Fruit fly (Drosophila melanogaster) whole organism, embryonic: ENCODE measurements around the gene SPH93.

Experiments
- Ada2b ChIP-seq: fragments of 200-800 bp; sonication (Bioruptor generic); IDR thresholded peaks from 2 replicates; pipeline ENCODE4 v1.3.6; 2022; ENCODE audit warnings: missing biosample characterization, missing genetic modification characterization
- Aef1 ChIP-seq: fragments of 200-800 bp; sonication (Bioruptor generic); IDR thresholded peaks from 3 replicates; pipeline ENCODE4 v1.3.6; 2022; ENCODE audit warnings: missing biosample characterization, missing genetic modification characterization
- CG11398 ChIP-seq: fragments of 200-800 bp; sonication (Bioruptor generic); optimal IDR thresholded peaks from 2 replicates; lab custom pipeline; 2016; ENCODE audit warnings: missing biosample characterization, missing genetic modification characterization
- CG12744 ChIP-seq: fragments of 200-800 bp; sonication (Bioruptor generic); optimal IDR thresholded peaks from 2 replicates; lab custom pipeline; 2016; ENCODE audit warnings: missing biosample characterization, missing genetic modification characterization
- CG13123 ChIP-seq: fragments of 200-800 bp; sonication (Bioruptor generic); optimal IDR thresholded peaks from 2 replicates; lab custom pipeline; 2016; ENCODE audit warnings: missing biosample characterization, missing genetic modification characterization
- CG13424 ChIP-seq: fragments of 200-800 bp; sonication (Bioruptor generic); optimal IDR thresholded peaks from 2 replicates; lab custom pipeline; 2019; ENCODE audit warnings: missing biosample characterization, mild to moderate bottlenecking, missing genetic modification characterization, moderate library complexity
- CG14965 ChIP-seq: fragments of 200-800 bp; sonication (Bioruptor generic); optimal IDR thresholded peaks from 2 replicates; lab custom pipeline; 2016; ENCODE audit warnings: missing biosample characterization, missing genetic modification characterization, borderline replicate concordance
- CG15073 ChIP-seq: fragments of 200-800 bp; sonication (Bioruptor generic); optimal IDR thresholded peaks from 2 replicates; lab custom pipeline; 2016; ENCODE audit warnings: missing biosample characterization, missing genetic modification characterization
- CG15269 ChIP-seq: fragments of 200-800 bp; sonication (Bioruptor generic); optimal IDR thresholded peaks from 2 replicates; lab custom pipeline; 2018; ENCODE audit warnings: missing biosample characterization, mild to moderate bottlenecking, missing genetic modification characterization, moderate library complexity
- CG1647 ChIP-seq: fragments of 200-800 bp; sonication (Bioruptor generic); optimal IDR thresholded peaks from 3 replicates; lab custom pipeline; 2016; ENCODE audit warnings: missing biosample characterization, missing genetic modification characterization
- CG16815 ChIP-seq: fragments of 200-800 bp; sonication (Bioruptor generic); optimal IDR thresholded peaks from 3 replicates; lab custom pipeline; 2017; ENCODE audit warnings: missing biosample characterization, mild to moderate bottlenecking, missing genetic modification characterization
- CG17361 ChIP-seq: fragments of 200-800 bp; sonication (Bioruptor generic); IDR thresholded peaks from 3 replicates; pipeline ENCODE4 v1.3.6; 2022; ENCODE audit warnings: missing biosample characterization, missing genetic modification characterization
- CG30403 ChIP-seq: fragments of 200-800 bp; sonication (Bioruptor generic); optimal IDR thresholded peaks from 3 replicates; lab custom pipeline; 2016; ENCODE audit warnings: missing biosample characterization, missing genetic modification characterization
- CG31388 ChIP-seq: fragments of 200-800 bp; sonication (Bioruptor generic); optimal IDR thresholded peaks from 2 replicates; lab custom pipeline; 2016; ENCODE audit warnings: missing biosample characterization, missing genetic modification characterization
- CG3995 ChIP-seq: fragments of 200-800 bp; sonication (Bioruptor generic); optimal IDR thresholded peaks from 3 replicates; lab custom pipeline; 2016; ENCODE audit warnings: missing biosample characterization, missing genetic modification characterization
- CG4282 ChIP-seq: fragments of 200-800 bp; sonication (Bioruptor generic); optimal IDR thresholded peaks from 2 replicates; lab custom pipeline; 2016; ENCODE audit warnings: missing biosample characterization, missing genetic modification characterization
- CG4730 ChIP-seq: fragments of 200-800 bp; sonication (Bioruptor generic); IDR thresholded peaks from 2 replicates; pipeline ENCODE4 v1.3.6; 2022; ENCODE audit warnings: missing biosample characterization, missing genetic modification characterization
- CG4820 ChIP-seq: fragments of 200-800 bp; sonication (Bioruptor generic); optimal IDR thresholded peaks from 3 replicates; lab custom pipeline; 2016; ENCODE audit warnings: missing biosample characterization, missing genetic modification characterization
- Chrac-16 ChIP-seq: fragments of 200-800 bp; sonication (Bioruptor generic); optimal IDR thresholded peaks from 3 replicates; lab custom pipeline; 2016; ENCODE audit warnings: missing biosample characterization, missing genetic modification characterization
- Dfd ChIP-seq, 2 experiments: fragments of >200 bp; optimal IDR thresholded peaks; 2 replicates each; lab custom pipeline; 2017; ENCODE audit warnings: missing biosample characterization in 2 of 2, missing genetic modification characterization in 2 of 2
- Elba2 ChIP-seq: fragments of 200-800 bp; sonication (Bioruptor generic); optimal IDR thresholded peaks from 3 replicates; lab custom pipeline; 2016; ENCODE audit warnings: missing biosample characterization, missing genetic modification characterization
- H2.0 ChIP-seq: fragments of 200-800 bp; sonication (Bioruptor generic); IDR thresholded peaks from 2 replicates; pipeline ENCODE4 v1.3.6; 2022; ENCODE audit warnings: missing biosample characterization, missing genetic modification characterization
- Max ChIP-seq: fragments of 200-800 bp; sonication (Bioruptor generic); optimal IDR thresholded peaks from 2 replicates; lab custom pipeline; 2016; ENCODE audit warnings: missing biosample characterization, mild to moderate bottlenecking, missing genetic modification characterization
- NC2β ChIP-seq: fragments of 200-800 bp; sonication (Bioruptor generic); optimal IDR thresholded peaks from 2 replicates; lab custom pipeline; 2016; ENCODE audit warnings: missing biosample characterization, missing genetic modification characterization
- NK7.1 ChIP-seq: fragments of 200-800 bp; sonication (Bioruptor generic); optimal IDR thresholded peaks from 3 replicates; lab custom pipeline; 2016; ENCODE audit warnings: missing biosample characterization, missing genetic modification characterization
- Oli ChIP-seq: fragments of 200-800 bp; sonication (Bioruptor generic); optimal IDR thresholded peaks from 2 replicates; lab custom pipeline; 2018; ENCODE audit warnings: missing biosample characterization, mild to moderate bottlenecking, missing genetic modification characterization, moderate library complexity
- Pdp1 ChIP-seq, 2 experiments: fragments of 200-800 bp; sonication (Bioruptor generic); optimal IDR thresholded peaks; 3 replicates each; lab custom pipeline; 2016; ENCODE audit warnings: missing biosample characterization in 2 of 2, missing genetic modification characterization in 2 of 2, mild to moderate bottlenecking in 1 of 2, moderate library complexity in 1 of 2
- Scr ChIP-seq: fragments of 200-800 bp; sonication (Bioruptor generic); IDR thresholded peaks from 2 replicates; pipeline ENCODE4 v1.3.6; 2022; ENCODE audit warnings: missing biosample characterization, missing genetic modification characterization; ENCODE audit not compliant: partially characterized antibody
- Spps ChIP-seq: fragments of 200-800 bp; sonication (Bioruptor generic); optimal IDR thresholded peaks from 2 replicates; lab custom pipeline; 2018; ENCODE audit warnings: missing biosample characterization, mild to moderate bottlenecking, missing genetic modification characterization
- Tbp ChIP-seq: fragments of >200 bp; optimal IDR thresholded peaks from 2 replicates; lab custom pipeline; 2018; ENCODE audit warnings: missing biosample characterization, missing genetic modification characterization
- Trl ChIP-seq, 3 experiments: fragments of >200 bp in 2 of 3; fragments of 200-800 bp in 1 of 3; sonication (Bioruptor generic) in 1 of 3; optimal IDR thresholded peaks; 2 replicates in 1 of 3; 3 replicates in 2 of 3; lab custom pipeline; 2016 to 2017; ENCODE audit warnings: missing biosample characterization in 1 of 3, missing genetic modification characterization in 1 of 3
- abd-A ChIP-seq: fragments of 200-800 bp; sonication (Bioruptor generic); optimal IDR thresholded peaks from 3 replicates; lab custom pipeline; 2019; ENCODE audit warnings: missing biosample characterization, mild to moderate bottlenecking, missing genetic modification characterization, moderate library complexity
- ac ChIP-seq: fragments of 200-800 bp; sonication (Bioruptor generic); optimal IDR thresholded peaks from 3 replicates; lab custom pipeline; 2017; ENCODE audit warnings: missing biosample characterization, mild to moderate bottlenecking, missing genetic modification characterization
- caup ChIP-seq: fragments of 200-800 bp; sonication (Bioruptor generic); optimal IDR thresholded peaks from 3 replicates; lab custom pipeline; 2017; ENCODE audit warnings: missing biosample characterization, mild to moderate bottlenecking, missing genetic modification characterization, moderate library complexity; ENCODE audit not compliant: severe bottlenecking
- chm ChIP-seq: fragments of 200-800 bp; sonication (Bioruptor generic); IDR thresholded peaks from 2 replicates; pipeline ENCODE4 v1.3.6; 2022; ENCODE audit warnings: missing biosample characterization, missing genetic modification characterization
- ewg ChIP-seq: fragments of 200-800 bp; sonication (Bioruptor generic); optimal IDR thresholded peaks from 3 replicates; lab custom pipeline; 2017; ENCODE audit warnings: mild to moderate bottlenecking, missing biosample characterization, missing genetic modification reagents, missing genetic modification characterization
- fd64A ChIP-seq: fragments of 200-800 bp; sonication (Bioruptor generic); optimal IDR thresholded peaks from 3 replicates; lab custom pipeline; 2018; ENCODE audit warnings: missing biosample characterization, mild to moderate bottlenecking, missing genetic modification characterization
- fd96Cb ChIP-seq: fragments of 200-800 bp; sonication (Bioruptor generic); optimal IDR thresholded peaks from 2 replicates; lab custom pipeline; 2018; ENCODE audit warnings: missing biosample characterization, mild to moderate bottlenecking, missing genetic modification characterization, moderate library complexity
- fru ChIP-seq: fragments of >200 bp; optimal IDR thresholded peaks from 2 replicates; lab custom pipeline; 2017
- gfzf ChIP-seq: fragments of 200-800 bp; sonication (Bioruptor generic); optimal IDR thresholded peaks from 2 replicates; lab custom pipeline; 2016; ENCODE audit warnings: missing biosample characterization, mild to moderate bottlenecking, missing genetic modification characterization, moderate library complexity
- h ChIP-seq: fragments of >200 bp; optimal IDR thresholded peaks from 2 replicates; lab custom pipeline; 2017
- knrl ChIP-seq: fragments of 200-800 bp; sonication (Bioruptor generic); IDR thresholded peaks from 3 replicates; pipeline ENCODE4 v1.3.6; 2022; ENCODE audit warnings: missing biosample characterization, missing genetic modification characterization; ENCODE audit not compliant: partially characterized antibody
- nerfin-1 ChIP-seq: fragments of 200-800 bp; sonication (Bioruptor generic); optimal IDR thresholded peaks from 3 replicates; lab custom pipeline; 2019; ENCODE audit warnings: missing biosample characterization, mild to moderate bottlenecking, missing genetic modification characterization, moderate library complexity
- pros ChIP-seq: fragments of 200-800 bp; sonication (Bioruptor generic); optimal IDR thresholded peaks from 3 replicates; lab custom pipeline; 2019; ENCODE audit warnings: missing biosample characterization, mild to moderate bottlenecking, missing genetic modification characterization, moderate library complexity
- sima ChIP-seq: fragments of 200-800 bp; sonication (Bioruptor generic); optimal IDR thresholded peaks from 2 replicates; lab custom pipeline; 2016; ENCODE audit warnings: missing biosample characterization, missing genetic modification characterization
- sqz ChIP-seq: fragments of 200-800 bp; sonication (Bioruptor generic); optimal IDR thresholded peaks from 3 replicates; lab custom pipeline; 2018; ENCODE audit warnings: missing biosample characterization, mild to moderate bottlenecking, missing genetic modification characterization
- unpg ChIP-seq: fragments of 200-800 bp; sonication (Bioruptor generic); optimal IDR thresholded peaks from 3 replicates; lab custom pipeline; 2018; ENCODE audit warnings: missing biosample characterization, mild to moderate bottlenecking, missing genetic modification characterization, moderate library complexity
- zen2 ChIP-seq: fragments of 200-800 bp; sonication (Bioruptor generic); IDR thresholded peaks from 3 replicates; pipeline ENCODE4 v1.3.6; 2022; ENCODE audit warnings: missing biosample characterization, missing genetic modification characterization; ENCODE audit not compliant: partially characterized antibody
- zf30C ChIP-seq: fragments of 200-800 bp; sonication (Bioruptor generic); optimal IDR thresholded peaks from 3 replicates; lab custom pipeline; 2018; ENCODE audit warnings: missing biosample characterization, mild to moderate bottlenecking, missing genetic modification characterization

SPH93 gene

DNA sequence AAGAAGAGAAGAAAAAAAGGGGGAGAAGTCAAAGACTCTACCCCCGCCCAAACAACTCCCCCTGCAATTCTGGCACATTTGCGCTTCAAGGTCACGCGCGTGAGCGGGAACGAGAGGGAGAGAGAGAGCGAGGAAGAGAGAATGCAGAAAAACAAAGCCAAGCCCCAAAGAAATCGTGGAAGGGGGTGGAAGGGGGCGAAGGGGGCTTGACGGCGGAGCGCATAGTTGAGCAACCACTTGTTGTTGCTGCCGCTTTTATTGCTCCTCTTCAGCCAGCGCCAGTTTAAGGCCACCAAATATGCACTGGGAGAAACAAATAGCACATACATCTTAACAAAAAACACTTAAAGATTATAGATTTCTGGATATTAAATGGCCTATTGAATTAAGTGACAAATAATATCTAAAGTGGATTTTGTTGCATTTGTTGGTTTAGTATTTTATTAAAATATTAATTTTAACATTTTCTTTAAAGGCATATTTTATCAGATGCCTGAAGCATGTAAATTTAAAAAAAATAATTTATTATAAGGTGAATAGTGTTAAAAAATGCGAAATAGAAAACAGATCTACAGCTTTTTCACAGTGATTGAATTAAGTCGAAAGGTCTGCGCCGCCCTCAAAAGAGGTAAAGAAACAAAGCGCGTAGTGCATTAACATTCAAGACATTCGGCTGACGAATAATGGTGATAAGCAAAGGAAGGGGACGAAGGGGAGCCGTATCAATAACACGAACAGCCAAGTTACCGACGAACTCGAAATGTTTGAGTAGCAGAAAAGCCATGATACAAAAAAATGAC is 25.7 kb downstream of the SPH93 start (continued):
- TF ChIP-seq caup = peak; percentile 80
- no peak for TF ChIP-seq CG4282 (GFP tag; lab: Kevin White, UChicago)
- peak; percentile 98 for TF ChIP-seq unpg (GFP tag; lab: Kevin White, UChicago)
- peak; percentile 97 for TF ChIP-seq nerfin-1
- peak; percentile 79 for TF ChIP-seq CG16815 (GFP tag; lab: Kevin White, UChicago)
- TF ChIP-seq zf30C (GFP tag; lab: Kevin White, UChicago) = peak; percentile 53
- peak; percentile 55 for TF ChIP-seq CG3995
- TF ChIP-seq CG13424 = peak; percentile 99
- no peak for TF ChIP-seq Dfd (GFP tag; optimal IDR thresholded peaks at IDR 0.05; lab: Kevin White, UChicago)
- TF ChIP-seq CG1647 = no peak
- TF ChIP-seq CG17361 (GFP tag; lab: Robert Waterston, UW) = peak; percentile 100
- TF ChIP-seq CG15073 (GFP tag; lab: Kevin White, UChicago) = peak; percentile 35
- TF ChIP-seq fru (lab: Kevin White, UChicago) = no peak
- TF ChIP-seq CG13123 = peak; percentile 65
- peak; percentile 60 to 68 for TF ChIP-seq Trl (optimal IDR thresholded peaks at IDR 0.05; lab: Kevin White, UChicago)
- TF ChIP-seq Trl (GFP tag; optimal IDR thresholded peaks at IDR 0.05; lab: Kevin White, UChicago) = no peak
- TF ChIP-seq fd96Cb (tag; lab: Kevin White, UChicago) = peak; percentile 99
- peak; percentile 80 for TF ChIP-seq CG15269 (tag; lab: Kevin White, UChicago)
- TF ChIP-seq Oli (tag; lab: Kevin White, UChicago) = peak; percentile 98
- peak; percentile 94 for TF ChIP-seq Ada2b (GFP tag; lab: Robert Waterston, UW)
- TF ChIP-seq NK7.1 (GFP tag; lab: Kevin White, UChicago) = peak; percentile 17
- peak; percentile 48 to 51 for TF ChIP-seq Pdp1 (GFP tag; optimal IDR thresholded peaks at IDR 0.05; lab: Kevin White, UChicago)
- peak; percentile 94 for TF ChIP-seq Aef1 (GFP tag; lab: Robert Waterston, UW)
- TF ChIP-seq NC2β (GFP tag; lab: Kevin White, UChicago) = peak; percentile 34
- no peak for TF ChIP-seq zen2 (GFP tag; lab: Robert Waterston, UW)
- peak; percentile 57 for TF ChIP-seq pros (GFP tag; lab: Kevin White, UChicago)
- no peak for TF ChIP-seq Tbp (GFP tag; lab: Kevin White, UChicago)
- TF ChIP-seq sqz = peak; percentile 96
- TF ChIP-seq CG11398 (GFP tag; lab: Kevin White, UChicago) = peak; percentile 73
- TF ChIP-seq fd64A (GFP tag; lab: Kevin White, UChicago) = peak; percentile 63
- peak; percentile 87 for TF ChIP-seq abd-A
- TF ChIP-seq Elba2 (GFP tag; lab: Kevin White, UChicago) = no peak
- peak; percentile 94 for TF ChIP-seq Spps
- no peak for TF ChIP-seq Scr
- no peak; the same call in 1 of the 2 replicates for TF ChIP-seq chm (GFP tag; lab: Robert Waterston, UW)
- TF ChIP-seq CG31388 (GFP tag; lab: Kevin White, UChicago) = peak; percentile 3
- peak; percentile 9 for TF ChIP-seq Max (GFP tag; lab: Kevin White, UChicago)
- TF ChIP-seq ac (GFP tag; lab: Kevin White, UChicago) = no peak
- peak; percentile 93 for TF ChIP-seq CG30403 (GFP tag; lab: Kevin White, UChicago)
- no peak for TF ChIP-seq sima (GFP tag; lab: Kevin White, UChicago)
- peak; percentile 88 for TF ChIP-seq Chrac-16 (GFP tag; lab: Kevin White, UChicago)
- TF ChIP-seq h (lab: Kevin White, UChicago) = no peak
- TF ChIP-seq gfzf (GFP tag; lab: Kevin White, UChicago) = no peak
- no peak for TF ChIP-seq knrl (GFP tag; lab: Robert Waterston, UW)
- TF ChIP-seq ewg = peak; percentile 84
- TF ChIP-seq CG12744 = no peak
- TF ChIP-seq H2.0 = peak; percentile 77
- no peak for TF ChIP-seq CG14965
- peak; percentile 34 for TF ChIP-seq CG4820 (GFP tag; lab: Kevin White, UChicago)
- TF ChIP-seq CG4730 (GFP tag; lab: Robert Waterston, UW) = peak; percentile 93
